Fruit fly (Drosophila melanogaster) whole organism, adult: ENCODE measurements around the gene CG2211.

Experiments used
- CG11617 ChIP-seq: fragments of 200-800 bp; sonication (Bioruptor generic); optimal IDR thresholded peaks from 2 replicates; lab custom pipeline; 2017; ENCODE audit warnings: mild to moderate bottlenecking, missing biosample characterization, missing genetic modification reagents, missing genetic modification characterization
- Clk ChIP-seq: fragments of 200-800 bp; sonication (Bioruptor generic); optimal IDR thresholded peaks from 2 replicates; lab custom pipeline; 2017; ENCODE audit warnings: missing biosample characterization, missing genetic modification characterization
- Crg-1 ChIP-seq: fragments of 200-800 bp; sonication (Bioruptor generic); optimal IDR thresholded peaks from 2 replicates; lab custom pipeline; 2016; ENCODE audit warnings: missing biosample characterization, missing genetic modification characterization
- bab1 ChIP-seq: fragments of 200-800 bp; sonication (Bioruptor generic); optimal IDR thresholded peaks from 3 replicates; lab custom pipeline; 2019; ENCODE audit warnings: missing biosample characterization, mild to moderate bottlenecking, missing genetic modification characterization, moderate library complexity
- kay ChIP-seq: fragments of 200-800 bp; sonication (Bioruptor generic); peaks from one replicate; lab custom pipeline; 2016; ENCODE audit warnings: missing biosample characterization, missing genetic modification characterization, borderline replicate concordance
- ovo ChIP-seq: fragments of 200-800 bp; sonication (Bioruptor generic); optimal IDR thresholded peaks from 2 replicates; lab custom pipeline; 2016; ENCODE audit warnings: missing biosample characterization, missing genetic modification characterization
- pad ChIP-seq: fragments of 200-800 bp; sonication (Bioruptor generic); optimal IDR thresholded peaks from 3 replicates; lab custom pipeline; 2017; ENCODE audit warnings: missing biosample characterization, missing genetic modification characterization, mild to moderate bottlenecking, moderate library complexity, missing genetic modification reagents
- tj ChIP-seq: fragments of 200-800 bp; sonication (Bioruptor generic); optimal IDR thresholded peaks from 3 replicates; lab custom pipeline; 2017; ENCODE audit warnings: missing biosample characterization, mild to moderate bottlenecking, missing genetic modification characterization, moderate library complexity

DNA sequence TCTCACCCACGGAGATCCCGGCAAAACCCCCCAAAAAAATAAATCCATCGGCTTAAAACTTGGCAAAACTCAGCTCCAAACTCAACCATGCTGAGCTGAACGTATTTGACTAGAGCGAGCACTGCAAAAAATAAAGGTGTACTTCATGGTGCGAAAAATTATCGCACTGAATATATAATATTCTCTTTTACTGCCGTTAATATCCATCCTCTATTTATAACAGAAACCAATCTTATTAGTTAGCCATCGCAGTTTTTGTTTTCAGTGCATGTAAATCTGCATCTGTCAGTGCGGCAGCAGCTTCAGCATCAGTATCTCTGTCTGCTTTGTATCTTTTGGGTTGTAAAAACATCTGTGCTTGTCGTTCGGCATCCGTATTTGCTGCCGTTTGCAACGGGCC is 35.8 kb upstream of the CG2211 start:
- TF ChIP-seq CG11617 (GFP tag; lab: Kevin White, UChicago), result no peak
- TF ChIP-seq pad (GFP tag; lab: Kevin White, UChicago), result no peak
- TF ChIP-seq bab1 (GFP tag; lab: Kevin White, UChicago), result no peak
- TF ChIP-seq kay, result no peak
- TF ChIP-seq Crg-1, result no peak
- no peak for TF ChIP-seq tj
- TF ChIP-seq ovo (GFP tag; lab: Kevin White, UChicago), result no peak
- TF ChIP-seq Clk, result no peak
